Fruit fly (Drosophila melanogaster) whole organism, embryonic: ENCODE data around the gene CG32573.

Source experiments
- Adf1 ChIP-seq: fragments of 200-800 bp; sonication (Bioruptor generic); IDR thresholded peaks from 2 replicates; pipeline ENCODE4 v1.3.6; 2022; ENCODE audit warnings: missing biosample characterization, missing genetic modification characterization
- Atf3 ChIP-seq: fragments of 200-800 bp; sonication (Bioruptor generic); optimal IDR thresholded peaks from 3 replicates; lab custom pipeline; 2016; ENCODE audit warnings: missing biosample characterization, missing genetic modification characterization
- B-H1 ChIP-seq: fragments of 200-800 bp; sonication (Bioruptor generic); IDR thresholded peaks from 3 replicates; pipeline ENCODE4 v1.3.6; 2022; ENCODE audit warnings: missing biosample characterization, missing genetic modification characterization
- BEAF-32 ChIP-seq: fragments of 200-800 bp; sonication (Bioruptor generic); optimal IDR thresholded peaks from 3 replicates; lab custom pipeline; 2017; ENCODE audit warnings: missing biosample characterization, missing genetic modification characterization, mild to moderate bottlenecking, moderate library complexity, missing genetic modification reagents
- CG10267 ChIP-seq: fragments of 200-800 bp; sonication (Bioruptor generic); optimal IDR thresholded peaks from 2 replicates; lab custom pipeline; 2018; ENCODE audit warnings: missing biosample characterization, mild to moderate bottlenecking, missing genetic modification characterization, moderate library complexity
- CG10462 ChIP-seq: fragments of 200-800 bp; sonication (Bioruptor generic); optimal IDR thresholded peaks from 2 replicates; lab custom pipeline; 2016; ENCODE audit warnings: missing biosample characterization, missing genetic modification characterization
- CG12155 ChIP-seq: fragments of 200-800 bp; sonication (Bioruptor generic); optimal IDR thresholded peaks from 3 replicates; lab custom pipeline; 2016; ENCODE audit warnings: missing biosample characterization, missing genetic modification characterization
- CG15269 ChIP-seq: fragments of 200-800 bp; sonication (Bioruptor generic); optimal IDR thresholded peaks from 2 replicates; lab custom pipeline; 2018; ENCODE audit warnings: missing biosample characterization, mild to moderate bottlenecking, missing genetic modification characterization, moderate library complexity
- CG16863 ChIP-seq: fragments of 200-800 bp; sonication (Bioruptor generic); optimal IDR thresholded peaks from 3 replicates; lab custom pipeline; 2016; ENCODE audit warnings: missing biosample characterization, missing genetic modification characterization
- CG17385 ChIP-seq: fragments of 200-800 bp; sonication (Bioruptor generic); optimal IDR thresholded peaks from 3 replicates; lab custom pipeline; 2018; ENCODE audit warnings: missing biosample characterization, mild to moderate bottlenecking, missing genetic modification characterization
- CG18011 ChIP-seq: fragments of 200-800 bp; sonication (Bioruptor generic); optimal IDR thresholded peaks from 2 replicates; lab custom pipeline; 2017; ENCODE audit warnings: missing biosample characterization, missing genetic modification characterization, mild to moderate bottlenecking, moderate library complexity, missing genotype
- CG18476 ChIP-seq: fragments of 200-800 bp; sonication (Bioruptor generic); optimal IDR thresholded peaks from 2 replicates; lab custom pipeline; 2016; ENCODE audit warnings: missing biosample characterization, mild to moderate bottlenecking, missing genetic modification characterization
- CG18599 ChIP-seq: fragments of 200-800 bp; sonication (Bioruptor generic); optimal IDR thresholded peaks from 3 replicates; lab custom pipeline; 2017; ENCODE audit warnings: missing biosample characterization, missing genetic modification characterization, mild to moderate bottlenecking, moderate library complexity, missing genetic modification reagents
- CG18619 ChIP-seq: fragments of 200-800 bp; sonication (Bioruptor generic); optimal IDR thresholded peaks from 3 replicates; lab custom pipeline; 2017; ENCODE audit warnings: missing biosample characterization, mild to moderate bottlenecking, missing genetic modification characterization
- CG2116 ChIP-seq: fragments of 200-800 bp; sonication (Bioruptor generic); optimal IDR thresholded peaks from 3 replicates; lab custom pipeline; 2018; ENCODE audit warnings: missing biosample characterization, mild to moderate bottlenecking, missing genetic modification characterization
- CG2678 ChIP-seq: fragments of 200-800 bp; sonication (Bioruptor generic); optimal IDR thresholded peaks from 3 replicates; lab custom pipeline; 2019; ENCODE audit warnings: missing biosample characterization, mild to moderate bottlenecking, missing genetic modification characterization, moderate library complexity
- CG2889 ChIP-seq: fragments of 200-800 bp; sonication (Bioruptor generic); IDR thresholded peaks from 3 replicates; pipeline ENCODE4 v1.3.6; 2022; ENCODE audit warnings: missing biosample characterization, missing genetic modification characterization
- CG31365 ChIP-seq: fragments of 200-800 bp; sonication (Bioruptor generic); optimal IDR thresholded peaks from 2 replicates; lab custom pipeline; 2018; ENCODE audit warnings: missing biosample characterization, mild to moderate bottlenecking, missing genetic modification characterization
- CG3407 ChIP-seq: fragments of 200-800 bp; sonication (Bioruptor generic); optimal IDR thresholded peaks from 2 replicates; lab custom pipeline; 2018; ENCODE audit warnings: missing biosample characterization, mild to moderate bottlenecking, missing genetic modification characterization
- CG34224 ChIP-seq: fragments of 200-800 bp; sonication (Bioruptor generic); IDR thresholded peaks from 3 replicates; pipeline ENCODE4 v1.3.6; 2022; ENCODE audit warnings: missing biosample characterization, missing genetic modification characterization; ENCODE audit not compliant: partially characterized antibody
- CG34422 ChIP-seq: fragments of 200-800 bp; sonication (Bioruptor generic); IDR thresholded peaks from 3 replicates; pipeline ENCODE4 v1.3.6; 2022; ENCODE audit warnings: missing biosample characterization, missing genetic modification characterization
- CG3847 ChIP-seq: fragments of 200-800 bp; sonication (Bioruptor generic); IDR thresholded peaks from 2 replicates; pipeline ENCODE4 v1.3.6; 2022; ENCODE audit warnings: missing biosample characterization, missing genetic modification characterization
- CG4282 ChIP-seq: fragments of 200-800 bp; sonication (Bioruptor generic); optimal IDR thresholded peaks from 2 replicates; lab custom pipeline; 2016; ENCODE audit warnings: missing biosample characterization, missing genetic modification characterization
- CG4328 ChIP-seq: fragments of 200-800 bp; sonication (Bioruptor generic); optimal IDR thresholded peaks from 3 replicates; lab custom pipeline; 2017; ENCODE audit warnings: missing biosample characterization, missing genetic modification reagents, missing genetic modification characterization
- CG4404 ChIP-seq: fragments of 200-800 bp; sonication (Bioruptor generic); IDR thresholded peaks from 2 replicates; pipeline ENCODE4 v1.3.6; 2022; ENCODE audit warnings: missing biosample characterization, missing genetic modification characterization
- CG6272 ChIP-seq: fragments of 200-800 bp; sonication (Bioruptor generic); IDR thresholded peaks from 2 replicates; pipeline ENCODE4 v1.3.6; 2022; ENCODE audit warnings: missing biosample characterization, missing genetic modification characterization
- CTCF ChIP-seq: fragments of 200-800 bp; sonication (Bioruptor generic); optimal IDR thresholded peaks from 2 replicates; lab custom pipeline; 2017; ENCODE audit warnings: missing biosample characterization, mild to moderate bottlenecking, missing genetic modification characterization, moderate library complexity
- Camta ChIP-seq: fragments of 200-800 bp; sonication (Bioruptor generic); optimal IDR thresholded peaks from 2 replicates; lab custom pipeline; 2016; ENCODE audit warnings: missing biosample characterization, missing genetic modification characterization
- Doc2 ChIP-seq: fragments of 200-800 bp; sonication (Bioruptor generic); IDR thresholded peaks from 2 replicates; pipeline ENCODE4 v1.3.6; 2022; ENCODE audit warnings: missing biosample characterization, missing genetic modification characterization
- Doc3 ChIP-seq: fragments of 200-800 bp; sonication (Bioruptor generic); IDR thresholded peaks from 3 replicates; pipeline ENCODE4 v1.3.6; 2022; ENCODE audit warnings: missing biosample characterization, missing genetic modification characterization; ENCODE audit not compliant: partially characterized antibody
- H2.0 ChIP-seq: fragments of 200-800 bp; sonication (Bioruptor generic); IDR thresholded peaks from 2 replicates; pipeline ENCODE4 v1.3.6; 2022; ENCODE audit warnings: missing biosample characterization, missing genetic modification characterization
- HLHmδ ChIP-seq: fragments of 200-800 bp; sonication (Bioruptor generic); optimal IDR thresholded peaks from 2 replicates; lab custom pipeline; 2018; ENCODE audit warnings: missing biosample characterization, mild to moderate bottlenecking, missing genetic modification characterization, moderate library complexity
- Hmr ChIP-seq: fragments of 200-800 bp; sonication (Bioruptor generic); optimal IDR thresholded peaks from 3 replicates; lab custom pipeline; 2017; ENCODE audit warnings: mild to moderate bottlenecking, missing biosample characterization, missing genetic modification reagents, missing genetic modification characterization
- MTF-1 ChIP-seq: fragments of 200-800 bp; sonication (Bioruptor generic); optimal IDR thresholded peaks from 2 replicates; lab custom pipeline; 2018; ENCODE audit warnings: missing biosample characterization, mild to moderate bottlenecking, missing genetic modification characterization, borderline replicate concordance
- Mes4 ChIP-seq: fragments of 200-800 bp; sonication (Bioruptor generic); optimal IDR thresholded peaks from 2 replicates; lab custom pipeline; 2016; ENCODE audit warnings: missing biosample characterization, missing genetic modification characterization
- Usf ChIP-seq: fragments of 200-800 bp; sonication (Bioruptor generic); optimal IDR thresholded peaks from 2 replicates; lab custom pipeline; 2017; ENCODE audit warnings: missing genotype, missing biosample characterization, missing genetic modification characterization
- az2 ChIP-seq: fragments of 200-800 bp; sonication (Bioruptor generic); optimal IDR thresholded peaks from 3 replicates; lab custom pipeline; 2016; ENCODE audit warnings: missing biosample characterization, missing genetic modification characterization
- bigmax ChIP-seq: fragments of 200-800 bp; sonication (Bioruptor generic); optimal IDR thresholded peaks from 2 replicates; lab custom pipeline; 2018; ENCODE audit warnings: missing biosample characterization, mild to moderate bottlenecking, missing genetic modification characterization
- cad ChIP-seq: fragments of >200 bp; optimal IDR thresholded peaks from 2 replicates; lab custom pipeline; 2017; ENCODE audit warnings: missing biosample characterization, missing genetic modification characterization
- chif ChIP-seq, 2 experiments: fragments of 200-800 bp; sonication (Bioruptor generic); optimal IDR thresholded peaks; 3 replicates each; lab custom pipeline; 2016; ENCODE audit warnings: missing biosample characterization in 2 of 2, missing genetic modification characterization in 2 of 2
- chinmo ChIP-seq: fragments of 200-800 bp; sonication (Bioruptor generic); IDR thresholded peaks from 4 replicates; pipeline ENCODE4 v1.3.6; 2022; ENCODE audit warnings: missing biosample characterization, missing genetic modification characterization; ENCODE audit not compliant: partially characterized antibody
- dan ChIP-seq: fragments of 200-800 bp; sonication (Bioruptor generic); IDR thresholded peaks from 2 replicates; pipeline ENCODE4 v1.3.6; 2022; ENCODE audit warnings: missing biosample characterization, missing genetic modification characterization
- fru ChIP-seq: fragments of >200 bp; optimal IDR thresholded peaks from 2 replicates; lab custom pipeline; 2017
- jing ChIP-seq: fragments of 200-800 bp; sonication (Bioruptor generic); optimal IDR thresholded peaks from 2 replicates; lab custom pipeline; 2018; ENCODE audit warnings: missing biosample characterization, mild to moderate bottlenecking, missing genetic modification characterization
- lbe ChIP-seq: fragments of 200-800 bp; sonication (Bioruptor generic); optimal IDR thresholded peaks from 2 replicates; lab custom pipeline; 2016; ENCODE audit warnings: missing biosample characterization, mild to moderate bottlenecking, missing genetic modification characterization
- maf-S ChIP-seq: fragments of 200-800 bp; sonication (Bioruptor generic); optimal IDR thresholded peaks from 2 replicates; lab custom pipeline; 2016; ENCODE audit warnings: missing biosample characterization, missing genetic modification characterization
- org-1 ChIP-seq: fragments of 200-800 bp; sonication (Bioruptor generic); optimal IDR thresholded peaks from 2 replicates; lab custom pipeline; 2017; ENCODE audit warnings: missing biosample characterization, missing genetic modification characterization
- psq ChIP-seq: fragments of 200-800 bp; sonication (Bioruptor generic); optimal IDR thresholded peaks from 2 replicates; lab custom pipeline; 2017; ENCODE audit warnings: missing biosample characterization, missing genetic modification characterization
- run ChIP-seq: fragments of 200-800 bp; sonication (Bioruptor generic); optimal IDR thresholded peaks from 3 replicates; lab custom pipeline; 2018; ENCODE audit warnings: missing biosample characterization, mild to moderate bottlenecking, missing genetic modification characterization
- sens ChIP-seq: fragments of 200-800 bp; sonication (Bioruptor generic); peaks from one replicate; lab custom pipeline; 2016; ENCODE audit warnings: missing biosample characterization, missing genetic modification characterization
- unpg ChIP-seq: fragments of 200-800 bp; sonication (Bioruptor generic); optimal IDR thresholded peaks from 3 replicates; lab custom pipeline; 2018; ENCODE audit warnings: missing biosample characterization, mild to moderate bottlenecking, missing genetic modification characterization, moderate library complexity
- zfh2 ChIP-seq: fragments of 200-800 bp; sonication (Bioruptor generic); optimal IDR thresholded peaks from 2 replicates; lab custom pipeline; 2016; ENCODE audit warnings: missing biosample characterization, missing genetic modification characterization

CG32573 gene

dm6 chrX:16683765-16684164 is 32.6 kb downstream of the CG32573 start, which contains the start of gene Axs (continued):
- TF ChIP-seq CG17385 (GFP tag; lab: Kevin White, UChicago) = peak; percentile 78
- no peak for TF ChIP-seq Usf (GFP tag; lab: Kevin White, UChicago)
- TF ChIP-seq psq = no peak
- TF ChIP-seq CG4404 (GFP tag; lab: Robert Waterston, UW) = no peak
- TF ChIP-seq bigmax = no peak
- no peak for TF ChIP-seq org-1 (GFP tag; lab: Kevin White, UChicago)
- no peak for TF ChIP-seq HLHmδ
- TF ChIP-seq CG34224 (GFP tag; lab: Robert Waterston, UW) = 0 out of 3 replicates have a peak, but pooled peaks have one; percentile 35
- no peak for TF ChIP-seq fru (lab: Kevin White, UChicago)
- TF ChIP-seq BEAF-32 (GFP tag; lab: Kevin White, UChicago) = peak; percentile 79
- TF ChIP-seq B-H1 = no peak
- peak; percentile 21 for TF ChIP-seq CTCF
- TF ChIP-seq CG18619 (GFP tag; lab: Kevin White, UChicago) = no peak
- no peak for TF ChIP-seq CG18599
- TF ChIP-seq CG4328 (GFP tag; lab: Kevin White, UChicago) = no peak
- TF ChIP-seq sens (GFP tag; lab: Kevin White, UChicago) = peak; percentile 76
- no peak for TF ChIP-seq CG2889
- TF ChIP-seq CG18011 (GFP tag; lab: Kevin White, UChicago) = peak; percentile 4
- TF ChIP-seq MTF-1 (GFP tag; lab: Kevin White, UChicago) = peak; percentile 19
- no peak for TF ChIP-seq lbe (GFP tag; lab: Kevin White, UChicago)
- TF ChIP-seq CG15269 (tag; lab: Kevin White, UChicago) = no peak
- no peak for TF ChIP-seq Adf1 (GFP tag; lab: Robert Waterston, UW)
- TF ChIP-seq Doc3 (GFP tag; lab: Robert Waterston, UW) = peak; percentile 44; the same call in 1 of the 3 replicates
- peak; percentile 29 for TF ChIP-seq Mes4 (GFP tag; lab: Kevin White, UChicago)
- no peak for TF ChIP-seq CG2678 (tag; lab: Kevin White, UChicago)
- no peak for TF ChIP-seq CG4282 (GFP tag; lab: Kevin White, UChicago)
- no peak for TF ChIP-seq Doc2 (GFP tag; lab: Robert Waterston, UW)
- TF ChIP-seq run (tag; lab: Kevin White, UChicago) = no peak
- no peak for TF ChIP-seq jing (GFP tag; lab: Kevin White, UChicago)
- TF ChIP-seq CG10462 (GFP tag; lab: Kevin White, UChicago) = no peak
- TF ChIP-seq Hmr (GFP tag; lab: Kevin White, UChicago) = no peak
- peak; percentile 3 to 10 for TF ChIP-seq chif (GFP tag; optimal IDR thresholded peaks at IDR 0.05; lab: Kevin White, UChicago)
- TF ChIP-seq Atf3 (GFP tag; lab: Kevin White, UChicago) = peak; percentile 51
- no peak for TF ChIP-seq CG16863 (GFP tag; lab: Kevin White, UChicago)
- TF ChIP-seq unpg = no peak
- TF ChIP-seq CG6272 (GFP tag; lab: Robert Waterston, UW) = no peak
- no peak for TF ChIP-seq CG18476 (GFP tag; lab: Kevin White, UChicago)
- TF ChIP-seq dan (GFP tag; lab: Robert Waterston, UW) = no peak
- TF ChIP-seq cad (GFP tag; lab: Kevin White, UChicago) = no peak
- peak; percentile 41 for TF ChIP-seq CG10267 (tag; lab: Kevin White, UChicago)
- TF ChIP-seq Camta (GFP tag; lab: Kevin White, UChicago) = no peak
- TF ChIP-seq CG12155 (GFP tag; lab: Kevin White, UChicago) = peak; percentile 99
- TF ChIP-seq CG31365 (tag; lab: Kevin White, UChicago) = peak; percentile 97
- peak; percentile 30 for TF ChIP-seq zfh2 (GFP tag; lab: Kevin White, UChicago)
- 0 out of 3 replicates have a peak, but pooled peaks have one; percentile 36 for TF ChIP-seq CG34422 (GFP tag; lab: Robert Waterston, UW)
- TF ChIP-seq az2 (GFP tag; lab: Kevin White, UChicago) = no peak
- no peak for TF ChIP-seq maf-S (GFP tag; lab: Kevin White, UChicago)
- TF ChIP-seq chinmo = peak; percentile 99
- TF ChIP-seq H2.0 (GFP tag; lab: Robert Waterston, UW) = no peak
- TF ChIP-seq CG3847 = peak; percentile 30
- no peak for TF ChIP-seq CG3407 (GFP tag; lab: Kevin White, UChicago)
- peak; percentile 85 for TF ChIP-seq CG2116
